Worm (Caenorhabditis elegans): ENCODE results near the gene sdz-16.

- TF ChIP-seq cog-1 (tag; optimal IDR thresholded peaks at IDR 0.05): no peak
- no peak for TF ChIP-seq flt-1 (GFP tag; IDR thresholded peaks at IDR 0.05)
- no peak for TF ChIP-seq ztf-23 (GFP tag; IDR thresholded peaks at IDR 0.05)
Measured at ce11 chrV:17322397-17322909, 5.3 kb downstream of the sdz-16 start, which contains the start of gene F31E9.3.
